Worm (Caenorhabditis elegans): ENCODE data around the gene F46B6.13.

- TF ChIP-seq ref-1 (GFP tag; conservative IDR thresholded peaks at IDR 0.05): no peak
- no peak for TF ChIP-seq klf-2 (GFP tag; conservative IDR thresholded peaks at IDR 0.05)
- no peak for TF ChIP-seq med-1 (GFP tag; optimal IDR thresholded peaks at IDR 0.05; ENCODE audit: insufficient read depth)
These were observed 2.4 kb downstream of the F46B6.13 start, which contains the start of gene F46B6.9 for ce11 chrV:9796562-9796961.
